Fruit fly (Drosophila melanogaster): ENCODE data around the gene CG7824.

dm6 chr3R:29862795-29863194, 4.1 kb upstream of the CG7824 start:
- TF ChIP-seq EcR (GFP tag; optimal IDR thresholded peaks at IDR 0.05): no peak
- no peak for TF ChIP-seq fd96Ca (GFP tag; IDR thresholded peaks at IDR 0.05)
- no peak for TF ChIP-seq CG15710 (tag; optimal IDR thresholded peaks at IDR 0.05)
- no peak for TF ChIP-seq CG9948 (tag; optimal IDR thresholded peaks at IDR 0.05)
- no peak for TF ChIP-seq CG10348 (GFP tag; IDR thresholded peaks at IDR 0.05)
